Fruit fly (Drosophila melanogaster) whole organism, pupa: Measurements from ENCODE around the gene Sdic3.
A peak's percentile ranks its signal among the peaks of the same experiment; 100 is the strongest.

Experiments
- CG14655 ChIP-seq: fragments of 200-800 bp; sonication (Bioruptor generic); optimal IDR thresholded peaks from 3 replicates; lab custom pipeline; 2017; ENCODE audit warnings: mild to moderate bottlenecking, missing biosample characterization, missing genetic modification reagents, missing genetic modification characterization
- CG17806 ChIP-seq: fragments of 200-800 bp; sonication (Bioruptor generic); optimal IDR thresholded peaks from 2 replicates; lab custom pipeline; 2018; ENCODE audit warnings: missing biosample characterization, mild to moderate bottlenecking, missing genetic modification characterization, moderate library complexity
- CG8159 ChIP-seq: fragments of 200-800 bp; sonication (Bioruptor generic); optimal IDR thresholded peaks from 3 replicates; lab custom pipeline; 2018; ENCODE audit warnings: missing biosample characterization, mild to moderate bottlenecking, missing genetic modification characterization, moderate library complexity
- CG9948 ChIP-seq: fragments of 200-800 bp; sonication (Bioruptor generic); optimal IDR thresholded peaks from 2 replicates; lab custom pipeline; 2018; ENCODE audit warnings: missing biosample characterization, mild to moderate bottlenecking, missing genetic modification characterization, moderate library complexity
- Pif1B ChIP-seq: fragments of 200-800 bp; sonication (Bioruptor generic); optimal IDR thresholded peaks from 3 replicates; lab custom pipeline; 2016; ENCODE audit warnings: missing biosample characterization, missing genetic modification characterization
- Snoo ChIP-seq: fragments of 200-800 bp; sonication (Bioruptor generic); optimal IDR thresholded peaks from 3 replicates; lab custom pipeline; 2017; ENCODE audit warnings: missing biosample characterization, mild to moderate bottlenecking, missing genetic modification characterization, inconsistent platforms
- gl ChIP-seq: fragments of 200-800 bp; sonication (Bioruptor generic); optimal IDR thresholded peaks from 2 replicates; lab custom pipeline; 2018; ENCODE audit warnings: missing biosample characterization, mild to moderate bottlenecking, missing genetic modification characterization
- rn ChIP-seq: fragments of 200-800 bp; sonication (Bioruptor generic); IDR thresholded peaks from 2 replicates; pipeline ENCODE4 v1.3.6; 2022; ENCODE audit warnings: missing biosample characterization, missing genetic modification characterization

dm6 chrX:20235794-20236513 is 41.9 kb upstream of the Sdic3 start, which contains the start of gene sw:
- no peak for TF ChIP-seq rn
- TF ChIP-seq CG17806 (tag; lab: Kevin White, UChicago) = peak; percentile 12
- peak; percentile 51 for TF ChIP-seq CG8159 (tag; lab: Kevin White, UChicago)
- peak; percentile 30 for TF ChIP-seq CG9948 (tag; lab: Kevin White, UChicago)
- no peak for TF ChIP-seq Pif1B
- peak; percentile 32 for TF ChIP-seq Snoo (tag; lab: Kevin White, UChicago)
- TF ChIP-seq CG14655 (GFP tag; lab: Kevin White, UChicago) = no peak
- no peak for TF ChIP-seq gl (tag; lab: Kevin White, UChicago)
